Fruit fly (Drosophila melanogaster): ENCODE results near the gene Taf4.

DNA sequence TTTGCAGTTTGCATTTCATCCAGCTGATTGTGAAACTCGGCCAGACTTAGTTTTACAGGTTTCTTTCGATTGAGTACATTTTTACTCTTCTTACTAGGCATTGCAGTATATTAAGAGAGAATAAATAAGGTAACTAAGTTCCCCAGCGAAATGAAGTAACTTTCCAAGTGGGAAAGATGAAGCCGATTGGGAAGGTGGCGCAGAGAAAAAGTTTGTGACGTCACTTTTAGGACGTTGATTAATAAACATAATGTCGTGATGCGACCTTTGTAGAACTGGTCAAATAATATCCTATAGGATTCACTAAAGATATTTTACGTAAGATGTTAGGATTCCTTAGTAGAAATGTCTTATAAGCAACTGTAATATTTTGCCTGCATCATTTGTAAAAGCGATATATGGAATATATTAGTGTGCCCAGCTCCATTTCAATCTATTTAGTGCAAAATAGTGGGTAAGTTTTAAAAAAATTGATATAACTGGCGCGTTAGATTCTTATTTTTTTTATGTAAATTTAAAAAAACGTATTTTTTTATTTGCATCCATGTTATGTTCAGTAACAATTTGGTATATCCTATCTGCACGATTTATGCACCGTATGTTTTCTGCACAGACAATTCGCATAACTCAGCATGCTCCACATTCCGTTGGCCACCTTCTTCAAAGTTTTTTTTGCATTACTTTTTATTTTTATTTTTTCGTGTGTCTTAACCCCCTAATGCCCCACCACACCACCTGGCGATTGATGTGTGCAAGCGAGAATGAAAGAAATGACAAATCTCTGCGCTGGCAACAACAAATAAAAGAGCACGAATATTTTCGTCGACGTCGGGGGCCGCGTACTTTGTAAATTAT is 30.9 kb downstream of the Taf4 start, which contains the start of gene CG32152:
- TF ChIP-seq Myc (optimal IDR thresholded peaks at IDR 0.05) (no peak), psq (optimal IDR thresholded peaks at IDR 0.05) (no peak), Sin3A (optimal IDR thresholded peaks at IDR 0.05) (no peak)
